Fruit fly (Drosophila melanogaster): ENCODE measurements around the gene CG14007.

Gene CG14007

dm6 chr2L:5742437-5742836, 26.0 kb upstream of the CG14007 start:
- TF ChIP-seq toe (GFP tag; optimal IDR thresholded peaks at IDR 0.05) (no peak), tj (GFP tag; optimal IDR thresholded peaks at IDR 0.05) (peak; percentile 23)

DNA sequence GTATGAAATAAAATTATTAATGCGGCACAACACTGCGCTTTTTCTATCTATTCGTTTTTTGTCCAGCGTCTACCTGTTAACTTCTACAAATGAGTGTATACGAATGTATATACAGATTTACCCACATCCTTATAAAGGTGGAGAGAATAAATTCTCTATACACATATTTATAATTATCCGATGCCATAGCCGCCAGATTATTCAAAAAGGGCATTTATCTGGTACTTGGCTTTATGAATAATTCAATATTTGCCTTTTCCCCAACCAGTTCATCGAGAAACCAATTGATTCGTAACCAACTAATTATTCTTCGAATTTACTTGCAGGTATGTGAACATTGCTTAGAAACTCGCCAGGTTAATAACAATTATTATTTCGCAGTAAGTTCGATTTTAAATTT, 24.7 kb upstream of the CG14007 start, which contains the start of gene CG11147:
Gene CG11147 (minus strand): TSS at position 101 of the 400 bp plus-strand sequence.
- no peak for TF ChIP-seq CG11617 (GFP tag; optimal IDR thresholded peaks at IDR 0.05)
- TF ChIP-seq CG7101 (tag; optimal IDR thresholded peaks at IDR 0.05) = no peak
- no peak for TF ChIP-seq CG33017 (tag; optimal IDR thresholded peaks at IDR 0.05)
- no peak for TF ChIP-seq CG5204 (GFP tag; optimal IDR thresholded peaks at IDR 0.05)
- TF ChIP-seq bab1 (GFP tag; optimal IDR thresholded peaks at IDR 0.05) = no peak

DNA sequence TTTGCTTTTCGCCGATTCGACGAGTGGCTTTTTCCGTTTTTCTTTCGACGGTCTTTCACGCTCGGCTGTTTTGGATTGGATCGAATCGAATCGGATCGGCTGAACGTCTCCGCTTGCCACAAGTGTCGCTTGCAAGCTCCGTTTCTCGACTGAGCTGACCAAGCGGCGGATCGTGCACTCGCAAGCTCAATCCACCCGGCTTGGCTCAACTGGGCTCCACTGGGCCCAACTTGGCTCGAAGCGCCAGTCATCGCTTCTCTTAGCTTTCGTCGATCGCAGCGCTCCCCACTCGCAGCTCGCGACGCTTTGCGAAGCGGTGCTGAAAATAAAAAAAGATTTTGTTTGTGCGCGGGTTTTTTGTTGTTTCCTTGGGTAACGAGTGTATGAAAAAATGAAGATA, 24.3 kb upstream of the CG14007 start:
- TF ChIP-seq cic (GFP tag; optimal IDR thresholded peaks at IDR 0.05) = no peak
- no peak for TF ChIP-seq CG14711 (tag; optimal IDR thresholded peaks at IDR 0.05)
- TF ChIP-seq tj (GFP tag; optimal IDR thresholded peaks at IDR 0.05) = peak; percentile 10
- no peak for TF ChIP-seq Clk (GFP tag; optimal IDR thresholded peaks at IDR 0.05)
- TF ChIP-seq CG7101 (tag; optimal IDR thresholded peaks at IDR 0.05) = no peak
- TF ChIP-seq CG7045 (GFP tag; optimal IDR thresholded peaks at IDR 0.05) = no peak
- TF ChIP-seq CG11617 (GFP tag; optimal IDR thresholded peaks at IDR 0.05) = no peak
- no peak for TF ChIP-seq ovo (GFP tag; optimal IDR thresholded peaks at IDR 0.05)

DNA sequence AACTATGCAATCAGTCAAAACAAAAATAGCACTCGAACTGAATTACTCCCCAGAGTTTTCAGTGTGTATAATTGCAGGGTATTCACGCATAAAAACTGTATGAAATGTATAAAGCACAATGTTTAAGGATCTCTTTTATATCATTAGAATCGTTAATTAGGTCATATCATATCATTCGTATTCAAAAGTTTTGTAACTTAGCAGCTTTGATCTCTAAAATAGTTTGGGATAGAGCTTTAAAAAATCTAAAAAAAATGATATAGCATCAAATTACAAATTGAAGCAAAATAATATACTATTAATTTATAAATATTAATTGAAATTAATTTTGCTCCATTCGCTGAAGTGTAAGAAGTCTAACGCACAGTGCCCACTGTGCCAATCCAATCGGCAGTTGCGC, 14.0 kb upstream of the CG14007 start:
- TF ChIP-seq Mnt (GFP tag; optimal IDR thresholded peaks at IDR 0.05) = no peak
- no peak for TF ChIP-seq CG1620 (GFP tag; optimal IDR thresholded peaks at IDR 0.05)
- no peak for TF ChIP-seq tj (GFP tag; optimal IDR thresholded peaks at IDR 0.05)
- TF ChIP-seq bab1 (GFP tag; optimal IDR thresholded peaks at IDR 0.05) = no peak
- no peak for TF ChIP-seq CG7101 (tag; optimal IDR thresholded peaks at IDR 0.05)

DNA sequence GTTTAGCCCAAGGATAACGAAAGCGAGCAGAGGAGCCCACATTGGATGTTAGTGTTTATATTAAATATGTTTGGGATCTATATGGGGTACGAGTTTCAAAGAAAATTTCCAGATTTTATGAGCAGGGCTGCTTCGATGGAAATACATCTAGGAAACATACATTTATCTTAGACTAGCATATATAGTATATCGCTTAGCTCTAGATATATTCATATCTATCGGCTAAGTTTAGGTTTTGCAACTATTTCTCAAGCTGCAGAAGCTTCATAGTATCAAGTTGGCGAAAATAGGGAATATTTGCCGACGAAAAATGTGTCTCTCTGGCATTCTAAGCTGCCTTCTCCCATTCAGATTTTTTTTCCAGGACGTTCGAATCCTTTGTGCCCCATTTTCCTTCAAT, 12.2 kb upstream of the CG14007 start, which contains the start of gene CG14006:
Gene CG14006 (minus strand): TSS at position 101 of the 400 bp plus-strand sequence.
- no peak for TF ChIP-seq kay (GFP tag; ENCODE audit: borderline replicate concordance)
- no peak for TF ChIP-seq bab1 (GFP tag; optimal IDR thresholded peaks at IDR 0.05)

- no peak for TF ChIP-seq cnc (optimal IDR thresholded peaks at IDR 0.05)
- TF ChIP-seq Crg-1 (GFP tag; optimal IDR thresholded peaks at IDR 0.05) = no peak
- TF ChIP-seq CG33017 (tag; optimal IDR thresholded peaks at IDR 0.05) = no peak
- TF ChIP-seq tj (GFP tag; optimal IDR thresholded peaks at IDR 0.05) = no peak
- no peak for TF ChIP-seq CG1620 (GFP tag; optimal IDR thresholded peaks at IDR 0.05)
- TF ChIP-seq cic (GFP tag; optimal IDR thresholded peaks at IDR 0.05) = no peak
- TF ChIP-seq CG12768 (GFP tag; optimal IDR thresholded peaks at IDR 0.05) = no peak
- no peak for TF ChIP-seq toe (GFP tag; optimal IDR thresholded peaks at IDR 0.05)
- TF ChIP-seq pad (GFP tag; optimal IDR thresholded peaks at IDR 0.05) = no peak
- TF ChIP-seq bab1 (GFP tag; optimal IDR thresholded peaks at IDR 0.05) = no peak
- no peak for TF ChIP-seq kay (GFP tag; ENCODE audit: borderline replicate concordance)
- no peak for TF ChIP-seq Hr96 (GFP tag; optimal IDR thresholded peaks at IDR 0.05)
Observed at dm6 chr2L:5726049-5726448, 9.6 kb upstream of the CG14007 start.

dm6 chr2L:5724521-5725023, 8.1 kb upstream of the CG14007 start, which contains the start of gene CG11030:
Gene CG11030 (plus strand): TSS chr2L:5724656.
- TF ChIP-seq cic (GFP tag; optimal IDR thresholded peaks at IDR 0.05) (peak; percentile 44), Crg-1 (GFP tag; optimal IDR thresholded peaks at IDR 0.05) (peak; percentile 42), ovo (GFP tag; optimal IDR thresholded peaks at IDR 0.05) (peak; percentile 24), tj (GFP tag; optimal IDR thresholded peaks at IDR 0.05) (peak; percentile 82), kay (GFP tag; ENCODE audit: borderline replicate concordance) (no peak), CG11617 (GFP tag; optimal IDR thresholded peaks at IDR 0.05) (no peak), CG7101 (tag; optimal IDR thresholded peaks at IDR 0.05) (no peak), CG1620 (GFP tag; optimal IDR thresholded peaks at IDR 0.05) (peak; percentile 20), cnc (optimal IDR thresholded peaks at IDR 0.05) (no peak), toe (GFP tag; optimal IDR thresholded peaks at IDR 0.05) (no peak), CG7045 (GFP tag; optimal IDR thresholded peaks at IDR 0.05) (no peak), CG33017 (tag; optimal IDR thresholded peaks at IDR 0.05) (no peak), pad (GFP tag; optimal IDR thresholded peaks at IDR 0.05) (no peak), bab1 (GFP tag; optimal IDR thresholded peaks at IDR 0.05) (peak; percentile 28), CG5204 (GFP tag; optimal IDR thresholded peaks at IDR 0.05) (no peak), CG14711 (tag; optimal IDR thresholded peaks at IDR 0.05) (no peak), Clk (GFP tag; optimal IDR thresholded peaks at IDR 0.05) (no peak), Mnt (GFP tag; optimal IDR thresholded peaks at IDR 0.05) (peak; percentile 94), Hr96 (GFP tag; optimal IDR thresholded peaks at IDR 0.05) (no peak), CG12768 (GFP tag; optimal IDR thresholded peaks at IDR 0.05) (no peak)

DNA sequence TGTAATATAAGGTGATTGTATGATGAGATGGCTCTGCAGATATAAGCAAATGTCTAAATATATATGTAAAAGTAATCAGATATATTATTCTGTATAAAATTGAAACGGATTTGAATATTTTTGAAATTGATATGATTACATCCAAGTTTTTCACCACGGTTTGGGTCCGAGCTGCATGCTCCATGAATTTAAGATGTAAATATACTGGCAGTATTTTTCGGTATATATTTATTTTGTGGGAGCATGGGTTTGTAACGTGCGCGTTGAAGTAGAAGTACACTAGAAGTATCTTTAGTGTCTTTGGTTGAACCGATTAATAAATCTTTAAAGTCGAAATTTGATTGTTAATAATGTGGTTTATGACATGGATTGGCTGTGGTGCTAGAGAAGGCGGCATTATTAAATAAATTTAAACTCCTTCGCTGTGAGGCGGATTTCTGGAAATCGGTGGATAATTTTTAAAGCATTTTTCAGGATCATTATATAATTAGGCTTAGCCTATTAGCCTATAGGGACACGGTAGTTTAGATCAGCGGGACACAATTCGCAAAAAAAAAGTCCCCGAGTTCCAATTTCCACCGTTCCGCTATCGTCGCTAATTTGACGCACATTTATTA, 7.5 kb upstream of the CG14007 start:
- no peak for TF ChIP-seq tj (GFP tag; optimal IDR thresholded peaks at IDR 0.05)
- TF ChIP-seq Mnt (GFP tag; optimal IDR thresholded peaks at IDR 0.05) = no peak
- no peak for TF ChIP-seq Clk (GFP tag; optimal IDR thresholded peaks at IDR 0.05)
- TF ChIP-seq cic (GFP tag; optimal IDR thresholded peaks at IDR 0.05) = no peak
- TF ChIP-seq ovo (GFP tag; optimal IDR thresholded peaks at IDR 0.05) = no peak
- TF ChIP-seq pad (GFP tag; optimal IDR thresholded peaks at IDR 0.05) = no peak
- no peak for TF ChIP-seq CG12768 (GFP tag; optimal IDR thresholded peaks at IDR 0.05)
- no peak for TF ChIP-seq Hr96 (GFP tag; optimal IDR thresholded peaks at IDR 0.05)
- TF ChIP-seq bab1 (GFP tag; optimal IDR thresholded peaks at IDR 0.05) = no peak

All from whole organism, adult.